Worm (Caenorhabditis elegans): Measurements from ENCODE around the gene tor-1.
A peak's percentile ranks its signal among the peaks of the same experiment; 100 is the strongest.

The tor-1 gene

ce11 chrIV:14032620-14033501, 47.3 kb upstream of the tor-1 start (continued):
- TF ChIP-seq ceh-9 (tag; optimal IDR thresholded peaks at IDR 0.05), result no peak
- no peak for TF ChIP-seq pha-2 (tag; optimal IDR thresholded peaks at IDR 0.05)
- peak; percentile 35 for TF ChIP-seq eyg-1 (tag; optimal IDR thresholded peaks at IDR 0.05)
- TF ChIP-seq mec-3 (tag; optimal IDR thresholded peaks at IDR 0.05; ENCODE audit: borderline replicate concordance), result no peak
- no peak for TF ChIP-seq elt-4 (tag; optimal IDR thresholded peaks at IDR 0.05)
- TF ChIP-seq ceh-30 (tag; optimal IDR thresholded peaks at IDR 0.05), result no peak
- peak; percentile 37 for TF ChIP-seq fkh-6 (tag; optimal IDR thresholded peaks at IDR 0.05)
- peak; percentile 38 for TF ChIP-seq ceh-22 (tag; optimal IDR thresholded peaks at IDR 0.05)
- TF ChIP-seq pqm-1 (tag; optimal IDR thresholded peaks at IDR 0.05), result no peak
- peak; percentile 19 for TF ChIP-seq syd-9 (tag; optimal IDR thresholded peaks at IDR 0.05)
- no peak for TF ChIP-seq C38D4.7 (GFP tag; optimal IDR thresholded peaks at IDR 0.05)
- TF ChIP-seq unc-3 (GFP tag; conservative IDR thresholded peaks at IDR 0.05), result peak; percentile 74
- peak; percentile 59 for TF ChIP-seq unc-3 (tag; optimal IDR thresholded peaks at IDR 0.05)
- no peak for TF ChIP-seq F13H6.1 (tag; optimal IDR thresholded peaks at IDR 0.05)
- no peak for TF ChIP-seq K02D7.2 (tag; optimal IDR thresholded peaks at IDR 0.05)
- TF ChIP-seq hlh-8 (tag; optimal IDR thresholded peaks at IDR 0.05), result peak; percentile 44
- peak; percentile 75 for TF ChIP-seq lim-6 (tag; optimal IDR thresholded peaks at IDR 0.05)
- TF ChIP-seq rnt-1 (tag; optimal IDR thresholded peaks at IDR 0.05), result peak; percentile 97
- TF ChIP-seq gmeb-2 (tag; optimal IDR thresholded peaks at IDR 0.05), result peak; percentile 6

- no peak for TF ChIP-seq gmeb-2 (tag; optimal IDR thresholded peaks at IDR 0.05)
- no peak for TF ChIP-seq ceh-18 (tag; optimal IDR thresholded peaks at IDR 0.05)
- no peak for TF ChIP-seq sdc-2 (tag; optimal IDR thresholded peaks at IDR 0.05)
- no peak for TF ChIP-seq ref-2 (tag; optimal IDR thresholded peaks at IDR 0.05)
- TF ChIP-seq ceh-19 (GFP tag; optimal IDR thresholded peaks at IDR 0.05), result no peak
- no peak for TF ChIP-seq sox-2 (GFP tag; IDR thresholded peaks at IDR 0.05)
- no peak for TF ChIP-seq ceh-45 (GFP tag; IDR thresholded peaks at IDR 0.05)
- no peak for TF ChIP-seq lin-11 (tag; optimal IDR thresholded peaks at IDR 0.05)
- TF ChIP-seq pqm-1 (tag; optimal IDR thresholded peaks at IDR 0.05), result no peak
- no peak for TF ChIP-seq T23F11.4 (GFP tag; optimal IDR thresholded peaks at IDR 0.05)
These were observed 34.3 kb upstream of the tor-1 start, which contains the start of the genes irld-56 and irld-55 for ce11 chrIV:14019883-14020282. Gene irld-56 (minus strand): TSS chrIV:14019983. Gene irld-55 (plus strand): TSS chrIV:14020198.

- TF ChIP-seq C08G9.2 (tag; optimal IDR thresholded peaks at IDR 0.05) (no peak), mec-3 (tag; optimal IDR thresholded peaks at IDR 0.05; ENCODE audit: borderline replicate concordance) (no peak), tbx-2 (tag; optimal IDR thresholded peaks at IDR 0.05) (no peak), syd-9 (tag; optimal IDR thresholded peaks at IDR 0.05) (no peak), eyg-1 (tag; optimal IDR thresholded peaks at IDR 0.05) (no peak), hlh-30 (tag; optimal IDR thresholded peaks at IDR 0.05; ENCODE audit: insufficient read depth) (no peak), T23F11.4 (GFP tag; optimal IDR thresholded peaks at IDR 0.05) (no peak), pha-4 (tag; optimal IDR thresholded peaks at IDR 0.05) (no peak), lin-11 (tag; optimal IDR thresholded peaks at IDR 0.05) (no peak), elt-4 (tag; optimal IDR thresholded peaks at IDR 0.05) (no peak), ztf-16 (tag; optimal IDR thresholded peaks at IDR 0.05) (no peak), dmd-4 (tag; optimal IDR thresholded peaks at IDR 0.05; ENCODE audit: borderline replicate concordance) (no peak), ceh-34 (tag; optimal IDR thresholded peaks at IDR 0.05) (no peak), pat-9 (tag; optimal IDR thresholded peaks at IDR 0.05) (no peak), F13H6.1 (tag; optimal IDR thresholded peaks at IDR 0.05) (no peak), sox-2 (GFP tag; IDR thresholded peaks at IDR 0.05) (no peak), madf-2 (tag; optimal IDR thresholded peaks at IDR 0.05) (no peak)
These were observed 30.2 kb upstream of the tor-1 start, which contains the start of gene srw-63 for ce11 chrIV:14015844-14016243. Gene srw-63 (minus strand): TSS chrIV:14015944.

Measured in whole organism, late embryonic.